Worm (Caenorhabditis elegans): ENCODE measurements around the gene ZC302.3.

ce11 chrV:10695181-10695580 lies 46.1 kb downstream of the ZC302.3 start, which contains the start of gene C05A2.4:
- TF ChIP-seq eor-1 (tag; optimal IDR thresholded peaks at IDR 0.05) (no peak), jun-1 (tag; optimal IDR thresholded peaks at IDR 0.05) (no peak), skn-1 (tag; optimal IDR thresholded peaks at IDR 0.05) (no peak), pqm-1 (tag; optimal IDR thresholded peaks at IDR 0.05) (peak; percentile 21), R02D3.7 (tag; optimal IDR thresholded peaks at IDR 0.05) (no peak), unc-39 (tag; optimal IDR thresholded peaks at IDR 0.05) (no peak), zag-1 (tag; optimal IDR thresholded peaks at IDR 0.05) (no peak), mdl-1 (tag; optimal IDR thresholded peaks at IDR 0.05) (no peak), pha-4 (tag; optimal IDR thresholded peaks at IDR 0.05) (no peak), nhr-77 (tag; optimal IDR thresholded peaks at IDR 0.05) (no peak)

Data from whole organism, L3 larva.